Fruit fly (Drosophila melanogaster) whole organism, embryonic: Measurements from ENCODE around the gene H2.0.

ENCODE experiments used
- ATbp ChIP-seq: fragments of 200-800 bp; sonication (Bioruptor generic); optimal IDR thresholded peaks from 2 replicates; lab custom pipeline; 2017; ENCODE audit warnings: missing biosample characterization, mild to moderate bottlenecking, missing genetic modification characterization, missing genetic modification reagents
- Ada2b ChIP-seq: fragments of 200-800 bp; sonication (Bioruptor generic); IDR thresholded peaks from 2 replicates; pipeline ENCODE4 v1.3.6; 2022; ENCODE audit warnings: missing biosample characterization, missing genetic modification characterization
- Atf-2 ChIP-seq: fragments of 200-800 bp; sonication (Bioruptor generic); optimal IDR thresholded peaks from 2 replicates; lab custom pipeline; 2016; ENCODE audit warnings: missing biosample characterization, missing genetic modification characterization
- CG10267 ChIP-seq: fragments of 200-800 bp; sonication (Bioruptor generic); optimal IDR thresholded peaks from 2 replicates; lab custom pipeline; 2018; ENCODE audit warnings: missing biosample characterization, mild to moderate bottlenecking, missing genetic modification characterization, moderate library complexity
- CG10959 ChIP-seq: fragments of 200-800 bp; sonication (Bioruptor generic); IDR thresholded peaks from 2 replicates; pipeline ENCODE4 v1.3.6; 2022; ENCODE audit warnings: missing biosample characterization, missing genetic modification characterization
- CG12155 ChIP-seq: fragments of 200-800 bp; sonication (Bioruptor generic); optimal IDR thresholded peaks from 3 replicates; lab custom pipeline; 2016; ENCODE audit warnings: missing biosample characterization, missing genetic modification characterization
- CG12219 ChIP-seq: fragments of 200-800 bp; sonication (Bioruptor generic); optimal IDR thresholded peaks from 3 replicates; lab custom pipeline; 2018; ENCODE audit warnings: missing biosample characterization, mild to moderate bottlenecking, missing genetic modification characterization
- CG13296 ChIP-seq: fragments of 200-800 bp; sonication (Bioruptor generic); optimal IDR thresholded peaks from 3 replicates; lab custom pipeline; 2018; ENCODE audit warnings: missing biosample characterization, mild to moderate bottlenecking, missing genetic modification characterization
- CG15514 ChIP-seq: fragments of 200-800 bp; sonication (Bioruptor generic); optimal IDR thresholded peaks from 3 replicates; lab custom pipeline; 2017; ENCODE audit warnings: missing biosample characterization, missing genetic modification characterization, mild to moderate bottlenecking, moderate library complexity, missing genetic modification reagents
- CG17385 ChIP-seq: fragments of 200-800 bp; sonication (Bioruptor generic); optimal IDR thresholded peaks from 3 replicates; lab custom pipeline; 2018; ENCODE audit warnings: missing biosample characterization, mild to moderate bottlenecking, missing genetic modification characterization
- CG18262 ChIP-seq: fragments of 200-800 bp; optimal IDR thresholded peaks from 3 replicates; lab custom pipeline; 2019; ENCODE audit warnings: missing biosample characterization, mild to moderate bottlenecking, missing genetic modification characterization, moderate library complexity
- CG3407 ChIP-seq: fragments of 200-800 bp; sonication (Bioruptor generic); optimal IDR thresholded peaks from 2 replicates; lab custom pipeline; 2018; ENCODE audit warnings: missing biosample characterization, mild to moderate bottlenecking, missing genetic modification characterization
- CG3995 ChIP-seq: fragments of 200-800 bp; sonication (Bioruptor generic); optimal IDR thresholded peaks from 3 replicates; lab custom pipeline; 2016; ENCODE audit warnings: missing biosample characterization, missing genetic modification characterization
- CG4328 ChIP-seq: fragments of 200-800 bp; sonication (Bioruptor generic); optimal IDR thresholded peaks from 3 replicates; lab custom pipeline; 2017; ENCODE audit warnings: missing biosample characterization, missing genetic modification reagents, missing genetic modification characterization
- CG4707 ChIP-seq: fragments of 200-800 bp; sonication (Bioruptor generic); optimal IDR thresholded peaks from 2 replicates; lab custom pipeline; 2018; ENCODE audit warnings: missing biosample characterization, mild to moderate bottlenecking, missing genetic modification characterization, moderate library complexity
- CG6765 ChIP-seq: fragments of 200-800 bp; sonication (Bioruptor generic); optimal IDR thresholded peaks from 3 replicates; lab custom pipeline; 2017; ENCODE audit warnings: missing biosample characterization, mild to moderate bottlenecking, missing genetic modification characterization
- CG9932 ChIP-seq: fragments of 200-800 bp; sonication (Bioruptor generic); IDR thresholded peaks from 2 replicates; pipeline ENCODE4 v1.3.6; 2022; ENCODE audit warnings: missing biosample characterization, missing genetic modification characterization
- CTCF ChIP-seq: fragments of 200-800 bp; sonication (Bioruptor generic); optimal IDR thresholded peaks from 2 replicates; lab custom pipeline; 2017; ENCODE audit warnings: missing biosample characterization, mild to moderate bottlenecking, missing genetic modification characterization, moderate library complexity
- CrebB ChIP-seq: fragments of 200-800 bp; sonication (Bioruptor generic); optimal IDR thresholded peaks from 3 replicates; lab custom pipeline; 2018; ENCODE audit warnings: missing biosample characterization, mild to moderate bottlenecking, missing genetic modification characterization
- Dbx ChIP-seq: fragments of 200-800 bp; sonication (Bioruptor generic); IDR thresholded peaks from 3 replicates; pipeline ENCODE4 v1.3.6; 2022; ENCODE audit warnings: missing biosample characterization, missing genetic modification characterization
- Dip3 ChIP-seq: fragments of 200-800 bp; sonication (Bioruptor generic); optimal IDR thresholded peaks from 3 replicates; lab custom pipeline; 2016; ENCODE audit warnings: missing biosample characterization, missing genetic modification characterization
- Dp ChIP-seq: fragments of 200-800 bp; sonication (Bioruptor generic); optimal IDR thresholded peaks from 2 replicates; lab custom pipeline; 2018; ENCODE audit warnings: missing biosample characterization, mild to moderate bottlenecking, missing genetic modification characterization, moderate library complexity
- Ets97D ChIP-seq: fragments of 200-800 bp; sonication (Bioruptor generic); optimal IDR thresholded peaks from 3 replicates; lab custom pipeline; 2016; ENCODE audit warnings: missing biosample characterization, missing genetic modification characterization
- Fer3 ChIP-seq: fragments of 200-800 bp; sonication (Bioruptor generic); optimal IDR thresholded peaks from 2 replicates; lab custom pipeline; 2018; ENCODE audit warnings: missing biosample characterization, mild to moderate bottlenecking, missing genetic modification characterization, moderate library complexity
- Gsc ChIP-seq: fragments of 200-800 bp; sonication (Bioruptor generic); IDR thresholded peaks from 2 replicates; pipeline ENCODE4 v1.3.6; 2022; ENCODE audit warnings: missing biosample characterization, missing genetic modification characterization
- Hr3 ChIP-seq: fragments of 200-800 bp; sonication (Bioruptor generic); optimal IDR thresholded peaks from 3 replicates; lab custom pipeline; 2016; ENCODE audit warnings: missing biosample characterization, missing genetic modification characterization
- Hr78 ChIP-seq, 2 experiments: fragments of 200-800 bp in 1 of 2; fragments of >200 bp in 1 of 2; sonication (Bioruptor generic) in 1 of 2; optimal IDR thresholded peaks; 2 replicates each; lab custom pipeline; 2017 to 2019; ENCODE audit warnings: missing biosample characterization in 2 of 2, missing genetic modification characterization in 2 of 2, mild to moderate bottlenecking in 1 of 2, moderate library complexity in 1 of 2
- NFAT ChIP-seq: fragments of 200-800 bp; sonication (Bioruptor generic); IDR thresholded peaks from 2 replicates; pipeline ENCODE4 v1.3.6; 2022; ENCODE audit warnings: missing biosample characterization, missing genetic modification characterization
- Pdp1 ChIP-seq, 2 experiments: fragments of 200-800 bp; sonication (Bioruptor generic); optimal IDR thresholded peaks; 3 replicates each; lab custom pipeline; 2016; ENCODE audit warnings: missing biosample characterization in 2 of 2, missing genetic modification characterization in 2 of 2, mild to moderate bottlenecking in 1 of 2, moderate library complexity in 1 of 2
- Scr ChIP-seq: fragments of 200-800 bp; sonication (Bioruptor generic); IDR thresholded peaks from 2 replicates; pipeline ENCODE4 v1.3.6; 2022; ENCODE audit warnings: missing biosample characterization, missing genetic modification characterization; ENCODE audit not compliant: partially characterized antibody
- Usf ChIP-seq: fragments of 200-800 bp; sonication (Bioruptor generic); optimal IDR thresholded peaks from 2 replicates; lab custom pipeline; 2017; ENCODE audit warnings: missing genotype, missing biosample characterization, missing genetic modification characterization
- br ChIP-seq: fragments of >200 bp; optimal IDR thresholded peaks from 2 replicates; lab custom pipeline; 2017
- bsh ChIP-seq, 2 experiments: fragments of 200-800 bp; sonication (Bioruptor generic); optimal IDR thresholded peaks; 2 replicates each; lab custom pipeline; 2017 to 2018; ENCODE audit warnings: mild to moderate bottlenecking in 2 of 2, missing biosample characterization in 2 of 2, missing genetic modification characterization in 2 of 2, moderate library complexity in 1 of 2
- eve ChIP-seq, 2 experiments: fragments of >200 bp; optimal IDR thresholded peaks; 2 replicates each; lab custom pipeline; 2017; ENCODE audit warnings: missing biosample characterization in 2 of 2, missing genetic modification characterization in 2 of 2
- ftz-f1 ChIP-seq: fragments of 200-800 bp; sonication (Bioruptor generic); optimal IDR thresholded peaks from 2 replicates; lab custom pipeline; 2016; ENCODE audit warnings: missing biosample characterization, missing genetic modification characterization
- fu2 ChIP-seq: fragments of 200-800 bp; sonication (Bioruptor generic); optimal IDR thresholded peaks from 2 replicates; lab custom pipeline; 2016; ENCODE audit warnings: missing biosample characterization, missing genetic modification characterization
- gem ChIP-seq: fragments of 200-800 bp; sonication (Bioruptor generic); optimal IDR thresholded peaks from 2 replicates; lab custom pipeline; 2019; ENCODE audit warnings: missing biosample characterization, mild to moderate bottlenecking, missing genetic modification characterization, moderate library complexity
- kah ChIP-seq: fragments of 200-800 bp; sonication (Bioruptor generic); optimal IDR thresholded peaks from 2 replicates; lab custom pipeline; 2018; ENCODE audit warnings: missing biosample characterization, mild to moderate bottlenecking, missing genetic modification characterization
- lilli ChIP-seq: fragments of 200-800 bp; sonication (Bioruptor generic); optimal IDR thresholded peaks from 3 replicates; lab custom pipeline; 2016; ENCODE audit warnings: missing biosample characterization, missing genetic modification characterization
- luna ChIP-seq: fragments of 200-800 bp; sonication (Bioruptor generic); optimal IDR thresholded peaks from 2 replicates; lab custom pipeline; 2016; ENCODE audit warnings: missing biosample characterization, missing genetic modification characterization
- nau ChIP-seq: fragments of 200-800 bp; sonication (Bioruptor generic); optimal IDR thresholded peaks from 3 replicates; lab custom pipeline; 2017; ENCODE audit warnings: missing biosample characterization, mild to moderate bottlenecking, missing genetic modification characterization, missing genetic modification reagents
- nmo ChIP-seq: fragments of 200-800 bp; sonication (Bioruptor generic); optimal IDR thresholded peaks from 2 replicates; lab custom pipeline; 2018; ENCODE audit warnings: missing biosample characterization, mild to moderate bottlenecking, missing genetic modification characterization, moderate library complexity
- onecut ChIP-seq: fragments of 200-800 bp; sonication (Bioruptor generic); IDR thresholded peaks from 2 replicates; pipeline ENCODE4 v1.3.6; 2022; ENCODE audit warnings: missing biosample characterization, missing genetic modification characterization
- pb ChIP-seq: fragments of 200-800 bp; sonication (Bioruptor generic); optimal IDR thresholded peaks from 3 replicates; lab custom pipeline; 2016; ENCODE audit warnings: missing biosample characterization, missing genetic modification characterization
- ro ChIP-seq: fragments of 200-800 bp; sonication (Bioruptor generic); IDR thresholded peaks from 2 replicates; pipeline ENCODE4 v1.3.6; 2022; ENCODE audit warnings: missing biosample characterization, missing genetic modification characterization
- run ChIP-seq: fragments of 200-800 bp; sonication (Bioruptor generic); optimal IDR thresholded peaks from 3 replicates; lab custom pipeline; 2018; ENCODE audit warnings: missing biosample characterization, mild to moderate bottlenecking, missing genetic modification characterization
- stwl ChIP-seq: fragments of 200-800 bp; sonication (Bioruptor generic); optimal IDR thresholded peaks from 3 replicates; lab custom pipeline; 2018; ENCODE audit warnings: missing biosample characterization, mild to moderate bottlenecking, missing genetic modification characterization, moderate library complexity
- trem ChIP-seq: fragments of 200-800 bp; optimal IDR thresholded peaks from 3 replicates; lab custom pipeline; 2019; ENCODE audit warnings: missing biosample characterization, mild to moderate bottlenecking, missing genetic modification characterization, moderate library complexity
- wdn ChIP-seq: fragments of 200-800 bp; sonication (Bioruptor generic); IDR thresholded peaks from 2 replicates; pipeline ENCODE4 v1.3.6; 2022; ENCODE audit warnings: missing biosample characterization, missing genetic modification characterization
- zf30C ChIP-seq: fragments of 200-800 bp; sonication (Bioruptor generic); optimal IDR thresholded peaks from 3 replicates; lab custom pipeline; 2018; ENCODE audit warnings: missing biosample characterization, mild to moderate bottlenecking, missing genetic modification characterization
- zfh2 ChIP-seq: fragments of 200-800 bp; sonication (Bioruptor generic); optimal IDR thresholded peaks from 2 replicates; lab custom pipeline; 2016; ENCODE audit warnings: missing biosample characterization, missing genetic modification characterization

Gene H2.0

dm6 chr2L:5982334-5982987 lies 36.7 kb downstream of the H2.0 start (continued):
- TF ChIP-seq CG6765 (GFP tag; lab: Kevin White, UChicago): peak; percentile 15
- TF ChIP-seq trem (tag; lab: Kevin White, UChicago): peak; percentile 27
- peak; percentile 12 for TF ChIP-seq Fer3
- TF ChIP-seq CG9932: no peak
- TF ChIP-seq nmo (GFP tag; lab: Kevin White, UChicago): peak; percentile 38
- no peak for TF ChIP-seq br (lab: Kevin White, UChicago)
- TF ChIP-seq CG17385 (GFP tag; lab: Kevin White, UChicago): peak; percentile 4
- TF ChIP-seq CrebB (tag; lab: Kevin White, UChicago): peak; percentile 20
- no peak for TF ChIP-seq CG3407
- peak; percentile 3 for TF ChIP-seq Ets97D
- TF ChIP-seq pb (GFP tag; lab: Kevin White, UChicago): peak; percentile 61
- peak in 1 of 2 experiments; percentile 91 for TF ChIP-seq Hr78 (GFP tag; optimal IDR thresholded peaks at IDR 0.05; lab: Kevin White, UChicago)
- peak; percentile 0 for TF ChIP-seq CG12219 (GFP tag; lab: Kevin White, UChicago)
- TF ChIP-seq Scr (GFP tag; lab: Robert Waterston, UW): no peak
- peak; percentile 51 for TF ChIP-seq CG12155
- peak; percentile 88 for TF ChIP-seq CG10267 (tag; lab: Kevin White, UChicago)
- TF ChIP-seq bsh (GFP tag; optimal IDR thresholded peaks at IDR 0.05; lab: Kevin White, UChicago): peak in 1 of 2 experiments; percentile 8
- TF ChIP-seq onecut: peak; percentile 56
- TF ChIP-seq kah: no peak
- TF ChIP-seq CG18262 (tag; lab: Kevin White, UChicago): peak; percentile 11
- peak; percentile 60 for TF ChIP-seq CG4328 (GFP tag; lab: Kevin White, UChicago)
- TF ChIP-seq stwl (tag; lab: Kevin White, UChicago): peak; percentile 51
- TF ChIP-seq Gsc (GFP tag; lab: Robert Waterston, UW): no peak
- TF ChIP-seq fu2 (GFP tag; lab: Kevin White, UChicago): peak; percentile 26
- TF ChIP-seq run: no peak
- TF ChIP-seq gem (tag; lab: Kevin White, UChicago): no peak
- TF ChIP-seq Dbx (GFP tag; lab: Robert Waterston, UW): no peak
- TF ChIP-seq zf30C (GFP tag; lab: Kevin White, UChicago): peak; percentile 9
- no peak for TF ChIP-seq Ada2b (GFP tag; lab: Robert Waterston, UW)
- TF ChIP-seq nau (GFP tag; lab: Kevin White, UChicago): peak; percentile 32
- TF ChIP-seq Atf-2 (GFP tag; lab: Kevin White, UChicago): no peak
- peak; percentile 91 for TF ChIP-seq CG3995 (GFP tag; lab: Kevin White, UChicago)
- no peak for TF ChIP-seq Usf (GFP tag; lab: Kevin White, UChicago)
- peak; percentile 69 for TF ChIP-seq Dip3 (GFP tag; lab: Kevin White, UChicago)
- TF ChIP-seq lilli (GFP tag; lab: Kevin White, UChicago): peak; percentile 57
- TF ChIP-seq Pdp1 (GFP tag; optimal IDR thresholded peaks at IDR 0.05; lab: Kevin White, UChicago): peak in 1 of 2 experiments; percentile 98
- TF ChIP-seq zfh2 (GFP tag; lab: Kevin White, UChicago): peak; percentile 24
- peak; percentile 5 for TF ChIP-seq CG4707
- TF ChIP-seq NFAT (GFP tag; lab: Robert Waterston, UW): no peak
- TF ChIP-seq Hr3: no peak
- TF ChIP-seq ftz-f1: peak; percentile 99
- no peak for TF ChIP-seq luna (GFP tag; lab: Kevin White, UChicago)
- peak; percentile 52 for TF ChIP-seq CG13296
- TF ChIP-seq ATbp (GFP tag; lab: Kevin White, UChicago): no peak
- no peak for TF ChIP-seq eve (GFP tag; optimal IDR thresholded peaks at IDR 0.05; lab: Kevin White, UChicago)
- no peak for TF ChIP-seq Dp
- peak; percentile 35 for TF ChIP-seq CTCF (GFP tag; lab: Kevin White, UChicago)
- no peak for TF ChIP-seq wdn (GFP tag; lab: Robert Waterston, UW)
- no peak for TF ChIP-seq CG10959 (GFP tag; lab: Robert Waterston, UW)
- TF ChIP-seq CG15514 (GFP tag; lab: Kevin White, UChicago): peak; percentile 14
- no peak for TF ChIP-seq ro (GFP tag; lab: Robert Waterston, UW)
